Fruit fly (Drosophila melanogaster) whole organism, wandering third instar larva: ENCODE results near the gene CG13699.

ENCODE experiments used
- Abd-B ChIP-seq: fragments of >200 bp; optimal IDR thresholded peaks from 2 replicates; lab custom pipeline; 2017; ENCODE audit warnings: missing biosample characterization, missing genetic modification characterization
- CG32264 ChIP-seq: fragments of 200-800 bp; sonication (Bioruptor generic); optimal IDR thresholded peaks from 2 replicates; lab custom pipeline; 2016; ENCODE audit warnings: missing biosample characterization, missing genetic modification characterization
- CG9705 ChIP-seq: fragments of 200-800 bp; sonication (Bioruptor generic); optimal IDR thresholded peaks from 2 replicates; lab custom pipeline; 2018; ENCODE audit warnings: missing biosample characterization, mild to moderate bottlenecking, missing genetic modification characterization
- CrebA ChIP-seq: fragments of 200-800 bp; sonication (Bioruptor generic); optimal IDR thresholded peaks from 2 replicates; lab custom pipeline; 2016; ENCODE audit warnings: missing biosample characterization, mild to moderate bottlenecking, missing genetic modification characterization, borderline replicate concordance
- Dfd ChIP-seq: fragments of >200 bp; optimal IDR thresholded peaks from 2 replicates; lab custom pipeline; 2017; ENCODE audit warnings: missing biosample characterization, missing genetic modification characterization
- Dif ChIP-seq: fragments of 200-275, 200-300 bp; sonication (Bioruptor generic); optimal IDR thresholded peaks from 2 replicates; lab custom pipeline; 2018; ENCODE audit warnings: missing biosample characterization, missing genetic modification characterization; ENCODE audit not compliant: partially characterized antibody
- GATAd ChIP-seq: sonication (Bioruptor generic); optimal IDR thresholded peaks from 2 replicates; lab custom pipeline; 2016; ENCODE audit warnings: missing biosample characterization, missing genetic modification characterization
- HLH106 ChIP-seq: fragments of 200-800 bp; optimal IDR thresholded peaks from 3 replicates; lab custom pipeline; 2019; ENCODE audit warnings: missing biosample characterization, mild to moderate bottlenecking, missing genetic modification characterization, moderate library complexity
- Hnf4 ChIP-seq: fragments of 200-800 bp; sonication (Bioruptor generic); optimal IDR thresholded peaks from 2 replicates; lab custom pipeline; 2016; ENCODE audit warnings: missing biosample characterization, mild to moderate bottlenecking, missing genetic modification characterization
- Hr78 ChIP-seq: fragments of >200 bp; optimal IDR thresholded peaks from 2 replicates; lab custom pipeline; 2017; ENCODE audit warnings: missing biosample characterization, missing genetic modification characterization
- Hr83 ChIP-seq: fragments of 200-300 bp; sonication (Bioruptor generic); optimal IDR thresholded peaks from 2 replicates; lab custom pipeline; 2016; ENCODE audit warnings: missing biosample characterization, mild to moderate bottlenecking, missing genetic modification characterization, moderate library complexity; ENCODE audit not compliant: poor library complexity, severe bottlenecking
- Jra ChIP-seq: sonication (Bioruptor generic); optimal IDR thresholded peaks from 2 replicates; lab custom pipeline; 2016; ENCODE audit warnings: missing biosample characterization, missing genetic modification characterization
- Mio ChIP-seq: sonication (Bioruptor generic); optimal IDR thresholded peaks from 2 replicates; lab custom pipeline; 2016; ENCODE audit warnings: missing biosample characterization, missing genetic modification characterization
- Myc ChIP-seq: fragments of >200 bp; optimal IDR thresholded peaks from 2 replicates; lab custom pipeline; 2017
- N ChIP-seq: fragments of >200 bp; optimal IDR thresholded peaks from 2 replicates; lab custom pipeline; 2018; ENCODE audit warnings: missing biosample characterization, missing external identifiers, missing genetic modification characterization
- OdsH ChIP-seq: fragments of 200-800 bp; sonication (Bioruptor generic); optimal IDR thresholded peaks from 2 replicates; lab custom pipeline; 2016; ENCODE audit warnings: missing biosample characterization, mild to moderate bottlenecking, missing genetic modification characterization
- Rel ChIP-seq, 2 experiments: fragments of 200-800 bp; sonication (Bioruptor generic) in 1 of 2; optimal IDR thresholded peaks; 2 replicates in 1 of 2; 3 replicates in 1 of 2; lab custom pipeline; 2016 to 2019; ENCODE audit warnings: mild to moderate bottlenecking in 2 of 2, missing biosample characterization in 2 of 2, missing genetic modification characterization in 2 of 2, moderate library complexity in 1 of 2
- Sp1 ChIP-seq: fragments of 200-800 bp; sonication (Bioruptor generic); optimal IDR thresholded peaks from 3 replicates; lab custom pipeline; 2019; ENCODE audit warnings: missing biosample characterization, mild to moderate bottlenecking, missing genetic modification characterization, moderate library complexity
- Vsx2 ChIP-seq: fragments of 200-300, 225-300 bp; sonication (Bioruptor generic); optimal IDR thresholded peaks from 2 replicates; lab custom pipeline; 2018; ENCODE audit warnings: missing biosample characterization, missing genetic modification characterization; ENCODE audit not compliant: partially characterized antibody
- br ChIP-seq: fragments of 200-800 bp; sonication (Bioruptor generic); optimal IDR thresholded peaks from 2 replicates; lab custom pipeline; 2016; ENCODE audit warnings: missing biosample characterization, missing genetic modification characterization
- brk ChIP-seq: fragments of 200-800 bp; sonication (Bioruptor generic); optimal IDR thresholded peaks from 2 replicates; lab custom pipeline; 2016; ENCODE audit warnings: missing biosample characterization, mild to moderate bottlenecking, missing genetic modification characterization
- dl ChIP-seq, 2 experiments: fragments of 175-275, 200-275 bp in 1 of 2; fragments of 200-275 bp in 1 of 2; sonication (Bioruptor generic); optimal IDR thresholded peaks; lab custom pipeline; 2018; ENCODE audit warnings: mild to moderate bottlenecking in 2 of 2, missing biosample characterization in 2 of 2, missing genetic modification characterization in 2 of 2, moderate library complexity in 2 of 2; ENCODE audit not compliant: partially characterized antibody in 2 of 2, insufficient read depth in 1 of 2
- dmrt93B ChIP-seq: fragments of 200-800 bp; sonication (Bioruptor generic); optimal IDR thresholded peaks from 2 replicates; lab custom pipeline; 2018; ENCODE audit warnings: missing biosample characterization, mild to moderate bottlenecking, missing genetic modification characterization
- dsf ChIP-seq: sonication (Bioruptor generic); optimal IDR thresholded peaks from 2 replicates; lab custom pipeline; 2016; ENCODE audit warnings: missing biosample characterization, missing genetic modification characterization, borderline replicate concordance
- ey ChIP-seq: fragments of 200-800 bp; sonication (Bioruptor generic); optimal IDR thresholded peaks from 2 replicates; lab custom pipeline; 2016; ENCODE audit warnings: missing biosample characterization, missing genetic modification characterization
- foxo ChIP-seq, 2 experiments: fragments of 200-800 bp; sonication (Bioruptor generic); optimal IDR thresholded peaks; 2 replicates in 1 of 2; 3 replicates in 1 of 2; lab custom pipeline; 2016 to 2017; ENCODE audit warnings: missing biosample characterization in 2 of 2, missing genetic modification characterization in 2 of 2
- fru ChIP-seq: fragments of 200-800 bp; sonication (Bioruptor generic); optimal IDR thresholded peaks from 3 replicates; lab custom pipeline; 2016; ENCODE audit warnings: missing biosample characterization, mild to moderate bottlenecking, missing genetic modification characterization
- h ChIP-seq: fragments of 200-800 bp; sonication (Bioruptor generic); optimal IDR thresholded peaks from 3 replicates; lab custom pipeline; 2016; ENCODE audit warnings: missing biosample characterization, mild to moderate bottlenecking, missing genetic modification characterization
- jim ChIP-seq: fragments of 175-275, 200-325 bp; sonication (Bioruptor generic); optimal IDR thresholded peaks from 2 replicates; lab custom pipeline; 2016; ENCODE audit warnings: missing biosample characterization, mild to moderate bottlenecking, missing genetic modification characterization
- lola ChIP-seq: fragments of >200 bp; optimal IDR thresholded peaks from 2 replicates; lab custom pipeline; 2017; ENCODE audit warnings: missing biosample characterization, missing genetic modification characterization
- pan ChIP-seq: fragments of >200 bp; optimal IDR thresholded peaks from 2 replicates; lab custom pipeline; 2017
- psq ChIP-seq: fragments of 200-800 bp; sonication (Bioruptor generic); optimal IDR thresholded peaks from 3 replicates; lab custom pipeline; 2017; ENCODE audit warnings: missing biosample characterization, mild to moderate bottlenecking, missing genetic modification characterization, moderate library complexity
- rgr ChIP-seq: fragments of 200-800 bp; sonication (Bioruptor generic); optimal IDR thresholded peaks from 3 replicates; lab custom pipeline; 2016; ENCODE audit warnings: missing biosample characterization, mild to moderate bottlenecking, missing genetic modification characterization
- sage ChIP-seq: fragments of 200-800 bp; sonication (Bioruptor generic); optimal IDR thresholded peaks from 2 replicates; lab custom pipeline; 2016; ENCODE audit warnings: missing biosample characterization, mild to moderate bottlenecking, missing genetic modification characterization
- sv ChIP-seq: fragments of 200-800 bp; sonication (Bioruptor generic); optimal IDR thresholded peaks from 3 replicates; lab custom pipeline; 2016; ENCODE audit warnings: missing biosample characterization, missing genetic modification characterization
- tai ChIP-seq: sonication (Bioruptor generic); optimal IDR thresholded peaks from 2 replicates; lab custom pipeline; 2016; ENCODE audit warnings: missing biosample characterization, missing genetic modification characterization
- usp ChIP-seq: fragments of >200 bp; optimal IDR thresholded peaks from 2 replicates; lab custom pipeline; 2017; ENCODE audit warnings: missing biosample characterization, missing genetic modification characterization
- woc ChIP-seq: sonication (Bioruptor generic); optimal IDR thresholded peaks from 2 replicates; lab custom pipeline; 2016; ENCODE audit warnings: missing biosample characterization, mild to moderate bottlenecking, missing genetic modification characterization

CG13699 gene

dm6 chr3L:18163127-18163526, 805 bp upstream of the CG13699 start:
- no peak for TF ChIP-seq lola (GFP tag; lab: Kevin White, UChicago)

DNA sequence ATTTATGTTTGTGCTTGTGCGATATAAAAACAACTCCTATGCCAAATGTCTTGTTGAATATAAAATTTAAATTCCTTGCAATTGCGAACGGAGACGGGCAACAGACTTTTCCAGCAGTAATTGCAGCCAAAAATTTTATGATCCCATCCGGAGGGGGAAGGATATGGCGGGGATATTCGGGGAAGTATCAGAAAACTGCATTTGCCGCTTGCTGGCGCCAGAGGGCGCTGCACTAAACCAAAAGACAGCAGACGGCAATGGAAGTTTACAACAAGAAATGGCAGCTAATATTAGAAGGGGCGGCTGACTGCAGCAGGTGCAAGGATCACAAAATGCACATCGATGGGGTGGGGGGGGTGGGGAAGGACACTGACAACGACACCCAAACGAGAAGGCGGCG, 1.1 kb downstream of the CG13699 start:
- TF ChIP-seq N (GFP tag; lab: Kevin White, UChicago) (no peak), Vsx2 (GFP tag; lab: Kevin White, UChicago) (no peak), Hr78 (GFP tag; lab: Kevin White, UChicago) (no peak), h (no peak), Abd-B (GFP tag; lab: Kevin White, UChicago) (no peak), br (GFP tag; lab: Kevin White, UChicago) (no peak), pan (lab: Kevin White, UChicago) (no peak), Hr83 (GFP tag; lab: Kevin White, UChicago) (no peak), Myc (no peak), CG32264 (GFP tag; lab: Kevin White, UChicago) (no peak), Rel (GFP tag; optimal IDR thresholded peaks at IDR 0.05; lab: Kevin White, UChicago) (no peak), Rel (tag; optimal IDR thresholded peaks at IDR 0.05; lab: Kevin White, UChicago) (no peak), brk (no peak), GATAd (GFP tag; lab: Kevin White, UChicago) (no peak), Hnf4 (no peak), Mio (GFP tag; lab: Kevin White, UChicago) (no peak)

dm6 chr3L:18154140-18154539, 8.2 kb downstream of the CG13699 start:
- TF ChIP-seq tai (GFP tag; lab: Kevin White, UChicago) (no peak), Rel (GFP tag; optimal IDR thresholded peaks at IDR 0.05; lab: Kevin White, UChicago) (no peak), Rel (tag; optimal IDR thresholded peaks at IDR 0.05; lab: Kevin White, UChicago) (peak; percentile 97)
- TF ChIP-seq, all 38 proteins: peak for 1

DNA sequence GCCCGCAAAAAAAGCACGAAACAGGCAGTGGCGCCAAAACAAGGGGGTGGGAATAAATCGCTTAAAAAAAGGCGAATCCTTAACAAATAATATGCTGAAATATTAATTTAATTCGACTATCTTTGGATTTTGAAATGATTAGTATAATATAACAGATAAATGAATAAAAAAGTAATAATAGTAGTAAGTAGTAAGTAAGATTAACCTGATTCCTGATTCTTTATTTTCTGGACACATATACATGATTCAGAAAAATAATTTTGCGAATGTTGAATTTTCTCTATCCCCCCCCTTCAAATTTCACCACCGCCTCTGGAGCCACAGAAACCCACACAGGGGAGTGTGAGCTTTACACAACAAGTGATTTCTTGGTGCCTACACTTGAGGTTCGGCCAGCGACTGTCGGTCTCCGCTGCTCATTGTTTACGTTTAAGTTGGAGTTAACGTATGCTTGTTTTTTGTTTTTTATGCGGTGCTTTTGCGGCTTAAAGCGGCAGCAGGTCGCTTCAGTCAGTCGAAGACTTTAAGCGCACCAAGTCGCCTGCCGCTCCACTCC, 13.8 kb downstream of the CG13699 start, which contains the start of gene CG7330:
CG7330 (plus strand) TSS at position 506 of the 556 bp plus-strand sequence.
- no peak for TF ChIP-seq CG32264 (GFP tag; lab: Kevin White, UChicago)
- peak; percentile 88 for TF ChIP-seq OdsH
- no peak for TF ChIP-seq usp (GFP tag; lab: Kevin White, UChicago)
- peak; percentile 81 for TF ChIP-seq h
- TF ChIP-seq sv (GFP tag; lab: Kevin White, UChicago), result peak; percentile 87
- TF ChIP-seq woc, result peak; percentile 10
- TF ChIP-seq jim (GFP tag; lab: Kevin White, UChicago), result no peak
- TF ChIP-seq sage, result peak; percentile 5
- peak; percentile 65 for TF ChIP-seq Hnf4
- peak; percentile 76 for TF ChIP-seq dmrt93B (GFP tag; lab: Kevin White, UChicago)
- peak; percentile 78 for TF ChIP-seq rgr (GFP tag; lab: Kevin White, UChicago)
- TF ChIP-seq Dfd (GFP tag; lab: Kevin White, UChicago), result no peak
- no peak for TF ChIP-seq lola (GFP tag; lab: Kevin White, UChicago)
- no peak for TF ChIP-seq Dif
- no peak for TF ChIP-seq CrebA (GFP tag; lab: Kevin White, UChicago)
- TF ChIP-seq HLH106 (tag; lab: Kevin White, UChicago), result peak; percentile 86
- no peak for TF ChIP-seq N (GFP tag; lab: Kevin White, UChicago)
- peak; percentile 77 for TF ChIP-seq fru (GFP tag; lab: Kevin White, UChicago)
- peak; percentile 6 for TF ChIP-seq Jra (GFP tag; lab: Kevin White, UChicago)
- TF ChIP-seq dl (GFP tag; optimal IDR thresholded peaks at IDR 0.05; lab: Kevin White, UChicago; ENCODE audit: insufficient read depth in 1 of 2, partially characterized antibody in 2 of 2), result no peak
- no peak for TF ChIP-seq Vsx2 (GFP tag; lab: Kevin White, UChicago)
- TF ChIP-seq CG9705 (GFP tag; lab: Kevin White, UChicago), result peak; percentile 58
- peak; percentile 11 for TF ChIP-seq brk
- TF ChIP-seq tai (GFP tag; lab: Kevin White, UChicago), result no peak
- TF ChIP-seq Mio (GFP tag; lab: Kevin White, UChicago), result no peak
- TF ChIP-seq Rel (GFP tag; optimal IDR thresholded peaks at IDR 0.05; lab: Kevin White, UChicago), result no peak
- no peak for TF ChIP-seq Rel (tag; optimal IDR thresholded peaks at IDR 0.05; lab: Kevin White, UChicago)
- TF ChIP-seq Hr83 (GFP tag; lab: Kevin White, UChicago), result no peak
- TF ChIP-seq Abd-B (GFP tag; lab: Kevin White, UChicago), result no peak
- peak; percentile 58 for TF ChIP-seq br (GFP tag; lab: Kevin White, UChicago)
- TF ChIP-seq Myc, result no peak
- TF ChIP-seq ey (GFP tag; lab: Kevin White, UChicago), result peak; percentile 62
- TF ChIP-seq foxo (GFP tag; optimal IDR thresholded peaks at IDR 0.05; lab: Kevin White, UChicago), result peak in 1 of 2 experiments; percentile 87
- TF ChIP-seq psq, result peak; percentile 77
- TF ChIP-seq GATAd (GFP tag; lab: Kevin White, UChicago), result no peak
- no peak for TF ChIP-seq Hr78 (GFP tag; lab: Kevin White, UChicago)
- TF ChIP-seq dsf (GFP tag; lab: Kevin White, UChicago), result no peak
- peak; percentile 88 for TF ChIP-seq Sp1 (GFP tag; lab: Kevin White, UChicago)
- no peak for TF ChIP-seq pan (lab: Kevin White, UChicago)
